Worm (Caenorhabditis elegans) whole organism, young adult: ENCODE results near the gene Y69A2AR.31.

Experiments
- C06A6.2 ChIP-seq: fragments of 200-800 bp; sonication (Bioruptor generic); conservative IDR thresholded peaks from 2 replicates; pipeline ENCODE4 v1.3.6; 2022; ENCODE audit warnings: missing genetic modification characterization, missing compliant biosample characterization
- D2030.7 ChIP-seq: fragments of 200-800 bp; sonication (Bioruptor generic); IDR thresholded peaks from 2 replicates; pipeline ENCODE4 v1.3.6; 2022; ENCODE audit warnings: missing genetic modification reagents, missing genetic modification characterization, missing compliant biosample characterization
- F39B2.1 ChIP-seq: fragments of 200-800 bp; sonication (Bioruptor generic); IDR thresholded peaks from 2 replicates; pipeline ENCODE4 v1.3.6; 2022; ENCODE audit warnings: missing genetic modification reagents, missing genetic modification characterization, missing compliant biosample characterization
- K11D2.4 ChIP-seq: fragments of 200-800 bp; sonication (Bioruptor generic); IDR thresholded peaks from 2 replicates; pipeline ENCODE4 v1.3.6; 2022; ENCODE audit warnings: missing genetic modification reagents, missing genetic modification characterization, missing compliant biosample characterization
- K12H6.12 ChIP-seq: fragments of 200-800 bp; sonication (Bioruptor generic); optimal IDR thresholded peaks from 2 replicates; lab custom pipeline; 2018; ENCODE audit warnings: mild to moderate bottlenecking, missing genetic modification characterization, missing compliant biosample characterization
- T07F8.4 ChIP-seq: sonication (generic microtip); optimal IDR thresholded peaks from 2 replicates; lab custom pipeline; 2016; ENCODE audit warnings: mild to moderate bottlenecking, missing genetic modification characterization, moderate library complexity, missing compliant biosample characterization
- T26A5.8 ChIP-seq: sonication (generic microtip); optimal IDR thresholded peaks from 2 replicates; lab custom pipeline; 2016; ENCODE audit warnings: missing genetic modification characterization, missing compliant biosample characterization
- Y67H2A.10 ChIP-seq: fragments of 200-800 bp; sonication (Bioruptor generic); conservative IDR thresholded peaks from 2 replicates; pipeline ENCODE4 v1.3.6; 2022; ENCODE audit warnings: missing genetic modification reagents, missing genetic modification characterization, missing compliant biosample characterization
- aptf-2 ChIP-seq: fragments of 200-800 bp; sonication (Bioruptor generic); conservative IDR thresholded peaks from 2 replicates; pipeline ENCODE4 v1.3.6; 2022; ENCODE audit warnings: missing genetic modification reagents, missing genetic modification characterization, missing compliant biosample characterization
- attf-6 ChIP-seq: fragments of 200-800 bp; sonication (Bioruptor generic); IDR thresholded peaks from 2 replicates; pipeline ENCODE4 v1.3.6; 2022; ENCODE audit warnings: missing genetic modification reagents, missing genetic modification characterization, missing compliant biosample characterization
- bed-2 ChIP-seq: fragments of 200-800 bp; sonication (Bioruptor generic); IDR thresholded peaks from 2 replicates; pipeline ENCODE4 v1.3.6; 2022; ENCODE audit warnings: missing genetic modification reagents, missing genetic modification characterization, missing compliant biosample characterization
- ceh-100 ChIP-seq: fragments of 200-800 bp; sonication (Bioruptor generic); IDR thresholded peaks from 2 replicates; pipeline ENCODE4 v1.3.6; 2022; ENCODE audit warnings: missing genetic modification reagents, missing genetic modification characterization, missing compliant biosample characterization
- ceh-27 ChIP-seq: fragments of 200-800 bp; sonication (Bioruptor generic); optimal IDR thresholded peaks from 2 replicates; lab custom pipeline; 2018; ENCODE audit warnings: mild to moderate bottlenecking, missing genetic modification characterization, moderate library complexity, missing compliant biosample characterization
- ceh-91 ChIP-seq: fragments of 200-800 bp; sonication (Bioruptor generic); IDR thresholded peaks from 2 replicates; pipeline ENCODE4 v1.3.6; 2022; ENCODE audit warnings: missing genetic modification reagents, missing genetic modification characterization, missing compliant biosample characterization
- egl-44 ChIP-seq: fragments of 200-800 bp; sonication (Bioruptor generic); IDR thresholded peaks from 2 replicates; pipeline ENCODE4 v1.3.6; 2022; ENCODE audit warnings: missing genetic modification reagents, missing genetic modification characterization, missing compliant biosample characterization
- egrh-3 ChIP-seq: fragments of 200-800 bp; sonication (Bioruptor generic); IDR thresholded peaks from 2 replicates; pipeline ENCODE4 v1.3.6; 2022; ENCODE audit warnings: missing genetic modification reagents, missing genetic modification characterization, missing compliant biosample characterization
- ets-4 ChIP-seq: fragments of 200-800 bp; sonication (Bioruptor generic); optimal IDR thresholded peaks from 2 replicates; lab custom pipeline; 2018; ENCODE audit warnings: mild to moderate bottlenecking, missing genetic modification characterization, missing compliant biosample characterization
- gei-17 ChIP-seq: fragments of 200-800 bp; sonication (Bioruptor generic); optimal IDR thresholded peaks from 2 replicates; lab custom pipeline; 2018; ENCODE audit warnings: mild to moderate bottlenecking, missing genetic modification characterization, missing compliant biosample characterization
- hlh-12 ChIP-seq: sonication (generic microtip); optimal IDR thresholded peaks from 2 replicates; lab custom pipeline; 2016; ENCODE audit warnings: missing genetic modification characterization, missing compliant biosample characterization
- hmg-20 ChIP-seq: fragments of 200-800 bp; sonication (Bioruptor generic); IDR thresholded peaks from 2 replicates; pipeline ENCODE4 v1.3.6; 2022; ENCODE audit warnings: missing genetic modification reagents, missing genetic modification characterization, missing compliant biosample characterization
- hrde-1 ChIP-seq: sonication (generic microtip); optimal IDR thresholded peaks from 2 replicates; lab custom pipeline; 2016; ENCODE audit warnings: missing genetic modification characterization, mild to moderate bottlenecking, missing compliant biosample characterization, moderate library complexity, missing genotype, missing genetic modification reagents, borderline replicate concordance
- lag-1 ChIP-seq: fragments of 200-800 bp; sonication (Bioruptor generic); IDR thresholded peaks from 2 replicates; pipeline ENCODE4 v1.3.6; 2022; ENCODE audit warnings: missing genetic modification reagents, missing genetic modification characterization, missing compliant biosample characterization
- lin-26 ChIP-seq: fragments of 200-800 bp; sonication (Bioruptor generic); IDR thresholded peaks from 2 replicates; pipeline ENCODE4 v1.3.6; 2022; ENCODE audit warnings: missing genetic modification reagents, missing genetic modification characterization, missing compliant biosample characterization
- lin-35 ChIP-seq, 3 experiments: fragments of 150-350 bp in 2 of 3; sonication (generic microtip) in 1 of 3; optimal IDR thresholded peaks; 2 replicates each; lab custom pipeline; 2014 to 2018; ENCODE audit warnings: missing biosample characterization in 3 of 3, missing genetic modification characterization in 3 of 3, missing genetic modification reagents in 3 of 3
- lir-1 ChIP-seq: fragments of 200-800 bp; sonication (Bioruptor generic); conservative IDR thresholded peaks from 2 replicates; pipeline ENCODE4 v1.3.6; 2022; ENCODE audit warnings: missing genetic modification reagents, missing genetic modification characterization, missing compliant biosample characterization
- madf-10 ChIP-seq: sonication (generic microtip); optimal IDR thresholded peaks from 2 replicates; lab custom pipeline; 2016; ENCODE audit warnings: mild to moderate bottlenecking, missing genetic modification characterization, missing compliant biosample characterization
- madf-3 ChIP-seq: fragments of 200-800 bp; sonication (Bioruptor generic); IDR thresholded peaks from 2 replicates; pipeline ENCODE4 v1.3.6; 2022; ENCODE audit warnings: missing genetic modification reagents, missing genetic modification characterization, missing compliant biosample characterization
- nhr-179 ChIP-seq: sonication (generic microtip); optimal IDR thresholded peaks from 2 replicates; lab custom pipeline; 2016; ENCODE audit warnings: mild to moderate bottlenecking, missing genetic modification characterization, missing compliant biosample characterization
- nhr-80 ChIP-seq: sonication (generic microtip); optimal IDR thresholded peaks from 2 replicates; lab custom pipeline; 2016; ENCODE audit warnings: missing genetic modification characterization, missing compliant biosample characterization
- nhr-90 ChIP-seq: sonication (generic microtip); optimal IDR thresholded peaks from 2 replicates; lab custom pipeline; 2016; ENCODE audit warnings: missing genotype, mild to moderate bottlenecking, missing genetic modification characterization, missing compliant biosample characterization
- rcor-1 ChIP-seq: fragments of 200-800 bp; sonication (Bioruptor generic); IDR thresholded peaks from 2 replicates; pipeline ENCODE4 v1.3.6; 2022; ENCODE audit warnings: missing genetic modification reagents, missing genetic modification characterization, missing compliant biosample characterization
- rpc-1 ChIP-seq, 2 experiments: fragments of 150-350 bp in 1 of 2; sonication (generic microtip) in 1 of 2; optimal IDR thresholded peaks; 2 replicates each; lab custom pipeline; 2014 to 2018; ENCODE audit warnings: missing biosample characterization in 1 of 2, missing genetic modification characterization in 1 of 2, missing genetic modification reagents in 1 of 2, missing genotype in 1 of 2
- snpc-1.1 ChIP-seq: sonication (generic microtip); optimal IDR thresholded peaks from 2 replicates; lab custom pipeline; 2017; ENCODE audit warnings: missing genetic modification characterization, mild to moderate bottlenecking, missing compliant biosample characterization, antibody characterized with exemption, moderate library complexity, missing genotype, missing genetic modification reagents; ENCODE audit not compliant: insufficient read depth
- snpc-3.4 ChIP-seq: sonication (generic microtip); optimal IDR thresholded peaks from 2 replicates; lab custom pipeline; 2017; ENCODE audit warnings: missing genetic modification characterization, mild to moderate bottlenecking, missing compliant biosample characterization, antibody characterized with exemption, moderate library complexity, missing genotype, missing genetic modification reagents
- sptf-2 ChIP-seq: fragments of 200-800 bp; sonication (Bioruptor generic); optimal IDR thresholded peaks from 2 replicates; lab custom pipeline; 2018; ENCODE audit warnings: mild to moderate bottlenecking, missing genetic modification characterization, missing compliant biosample characterization
- tbp1 ChIP-seq: fragments of 200-800 bp; sonication (Bioruptor generic); optimal IDR thresholded peaks from 2 replicates; lab custom pipeline; 2018; ENCODE audit warnings: mild to moderate bottlenecking, missing genetic modification characterization, missing compliant biosample characterization
- tbx-9 ChIP-seq: sonication (generic microtip); optimal IDR thresholded peaks from 2 replicates; lab custom pipeline; 2016; ENCODE audit warnings: borderline replicate concordance, missing genetic modification characterization, inconsistent platforms, missing compliant biosample characterization
- unc-62 ChIP-seq: fragments of 150-350 bp; optimal IDR thresholded peaks from 2 replicates; lab custom pipeline; 2014; ENCODE audit warnings: missing biosample characterization, missing genetic modification reagents, missing genetic modification characterization
- xnd-1 ChIP-seq: sonication (generic microtip); optimal IDR thresholded peaks from 2 replicates; lab custom pipeline; 2016; ENCODE audit warnings: missing genotype, missing genetic modification reagents, missing genetic modification characterization, missing compliant biosample characterization
- zfh-2 ChIP-seq: fragments of 200-800 bp; sonication (Bioruptor generic); conservative IDR thresholded peaks from 2 replicates; pipeline ENCODE4 v1.3.6; 2022; ENCODE audit warnings: missing genetic modification reagents, missing genetic modification characterization, missing compliant biosample characterization
- ztf-18 ChIP-seq: sonication (generic microtip); optimal IDR thresholded peaks from 2 replicates; lab custom pipeline; 2016; ENCODE audit warnings: missing genotype, mild to moderate bottlenecking, missing genetic modification characterization, missing compliant biosample characterization
- ztf-3 ChIP-seq: fragments of 200-800 bp; sonication (Bioruptor generic); optimal IDR thresholded peaks from 2 replicates; lab custom pipeline; 2018; ENCODE audit warnings: mild to moderate bottlenecking, missing genetic modification characterization, missing compliant biosample characterization
- ztf-6 ChIP-seq: fragments of 200-800 bp; sonication (Bioruptor generic); IDR thresholded peaks from 2 replicates; pipeline ENCODE4 v1.3.6; 2022; ENCODE audit warnings: missing genetic modification reagents, missing genetic modification characterization, missing compliant biosample characterization

Gene Y69A2AR.31

DNA sequence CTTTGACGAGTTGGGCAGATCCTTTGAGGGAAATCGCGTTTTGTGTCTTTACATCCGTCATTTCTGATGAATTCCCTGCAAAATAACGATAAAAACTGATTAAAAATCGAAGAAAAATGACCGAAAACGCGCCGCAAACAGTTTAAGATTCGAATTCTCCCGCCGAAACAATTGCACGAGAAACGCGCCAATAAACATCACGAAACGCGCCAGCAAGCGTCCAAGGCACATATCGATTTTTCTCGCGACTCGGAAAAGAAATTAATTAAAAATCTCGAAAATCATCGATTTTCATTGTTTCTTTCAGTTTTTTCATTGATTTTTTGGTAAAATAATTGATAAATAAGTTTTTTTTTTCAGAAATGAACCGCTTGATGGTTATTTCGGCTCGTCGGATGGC, 22.9 kb downstream of the Y69A2AR.31 start, which contains the start of the genes mdf-2 and nduv-3 (continued):
- TF ChIP-seq egrh-3 (GFP tag; lab: Robert Waterston, UW), result no peak
- TF ChIP-seq sptf-2 (GFP tag; lab: Kevin White, UChicago), result no peak
- TF ChIP-seq tbx-9 (tag; lab: Kevin White, UChicago), result no peak
- peak; percentile 54; the same call in 1 of the 2 replicates for TF ChIP-seq rcor-1
- TF ChIP-seq attf-6 (GFP tag; lab: Robert Waterston, UW), result 0 out of 2 replicates have a peak, but pooled peaks have one; percentile 26
- no peak for TF ChIP-seq aptf-2
- TF ChIP-seq ets-4 (GFP tag; lab: Kevin White, UChicago), result no peak
- peak; percentile 72; the same call in 1 of the 2 replicates for TF ChIP-seq madf-3 (GFP tag; lab: Robert Waterston, UW)
- TF ChIP-seq K11D2.4 (GFP tag; lab: Robert Waterston, UW), result no peak
- no peak for TF ChIP-seq lag-1
- peak; percentile 74 for TF ChIP-seq snpc-3.4 (tag; lab: Kevin White, UChicago)
- TF ChIP-seq ztf-3 (GFP tag; lab: Kevin White, UChicago), result no peak
- no peak for TF ChIP-seq ceh-100 (GFP tag; lab: Robert Waterston, UW)
- TF ChIP-seq hrde-1 (tag; lab: Kevin White, UChicago), result no peak
- TF ChIP-seq C06A6.2 (GFP tag; lab: Robert Waterston, UW), result no peak
- no peak for TF ChIP-seq snpc-1.1
- TF ChIP-seq bed-2 (GFP tag; lab: Robert Waterston, UW), result no peak
- no peak for TF ChIP-seq gei-17
- TF ChIP-seq T07F8.4 (tag; lab: Kevin White, UChicago), result no peak
- TF ChIP-seq nhr-80 (tag; lab: Kevin White, UChicago), result no peak
- TF ChIP-seq ztf-6 (GFP tag; lab: Robert Waterston, UW), result no peak
- TF ChIP-seq F39B2.1 (GFP tag; lab: Robert Waterston, UW), result no peak
- no peak for TF ChIP-seq T26A5.8
- TF ChIP-seq madf-10 (tag; lab: Kevin White, UChicago), result no peak
- peak; percentile 55; the same call in 1 of the 2 replicates for TF ChIP-seq D2030.7 (GFP tag; lab: Robert Waterston, UW)
- no peak for TF ChIP-seq nhr-90 (tag; lab: Kevin White, UChicago)
- no peak for TF ChIP-seq hmg-20 (GFP tag; lab: Robert Waterston, UW)
- 0 out of 2 replicates have a peak, but pooled peaks have one; percentile 36 for TF ChIP-seq egl-44 (GFP tag; lab: Robert Waterston, UW)
- TF ChIP-seq lin-26 (GFP tag; lab: Robert Waterston, UW), result no peak
- 0 out of 2 replicates have a peak, but pooled peaks have one; percentile 25 for TF ChIP-seq zfh-2
- TF ChIP-seq lir-1 (GFP tag; lab: Robert Waterston, UW), result no peak
- TF ChIP-seq unc-62, result no peak
- peak; percentile 52 for TF ChIP-seq tbp1 (GFP tag; lab: Kevin White, UChicago)
- TF ChIP-seq rpc-1 (optimal IDR thresholded peaks at IDR 0.05; lab: Kevin White, UChicago), result no peak
- TF ChIP-seq rpc-1 (tag; optimal IDR thresholded peaks at IDR 0.05; lab: Kevin White, UChicago), result no peak
- no peak for TF ChIP-seq hlh-12 (tag; lab: Kevin White, UChicago)
- TF ChIP-seq ceh-91 (GFP tag; lab: Robert Waterston, UW), result peak; percentile 75; the same call in 1 of the 2 replicates
- TF ChIP-seq K12H6.12 (tag; lab: Kevin White, UChicago), result no peak
- peak; percentile 95 for TF ChIP-seq ztf-18 (tag; lab: Kevin White, UChicago)
- no peak for TF ChIP-seq ceh-27 (GFP tag; lab: Kevin White, UChicago)
- TF ChIP-seq nhr-179 (tag; lab: Kevin White, UChicago), result no peak
- peak in 2 of 3 experiments; percentile 64 to 88 for TF ChIP-seq lin-35 (GFP tag; optimal IDR thresholded peaks at IDR 0.05; lab: Kevin White, UChicago)
- peak; percentile 53 for TF ChIP-seq xnd-1 (tag; lab: Kevin White, UChicago)
- TF ChIP-seq Y67H2A.10 (GFP tag; lab: Robert Waterston, UW), result no peak
